Worm (Caenorhabditis elegans) whole organism, L1 larva: ENCODE results near the gene K07F5.7.

Source experiments
- C34B4.2 ChIP-seq: sonication (generic microtip); optimal IDR thresholded peaks from 2 replicates; lab custom pipeline; 2017; ENCODE audit warnings: mild to moderate bottlenecking, missing genetic modification characterization, missing compliant biosample characterization
- F16B12.6 ChIP-seq: fragments of 150-350 bp; optimal IDR thresholded peaks from 2 replicates; lab custom pipeline; 2014; ENCODE audit warnings: missing biosample characterization, missing genetic modification characterization
- Y116A8C.19 ChIP-seq: sonication (generic microtip); optimal IDR thresholded peaks from 2 replicates; lab custom pipeline; 2016; ENCODE audit warnings: missing compliant biosample characterization, missing genetic modification characterization, borderline replicate concordance
- aha-1 ChIP-seq: fragments of 150-350 bp; optimal IDR thresholded peaks from 2 replicates; lab custom pipeline; 2014; ENCODE audit warnings: missing biosample characterization, missing genetic modification characterization
- ama-1 ChIP-seq: fragments of 150-350 bp; optimal IDR thresholded peaks from 2 replicates; lab custom pipeline; 2014
- blmp-1 ChIP-seq: fragments of 150-350 bp; optimal IDR thresholded peaks from 2 replicates; lab custom pipeline; 2014; ENCODE audit warnings: missing biosample characterization, missing genetic modification characterization
- ceh-8 ChIP-seq: fragments of 200-800 bp; sonication (Bioruptor generic); optimal IDR thresholded peaks from 2 replicates; lab custom pipeline; 2018; ENCODE audit warnings: mild to moderate bottlenecking, missing genetic modification characterization, moderate library complexity, missing compliant biosample characterization
- ceh-82 ChIP-seq, 3 experiments: fragments of 150-350 bp in 1 of 3; sonication (generic microtip) in 2 of 3; optimal IDR thresholded peaks; 2 replicates each; lab custom pipeline; 2014 to 2017; ENCODE audit warnings: missing biosample characterization in 3 of 3, missing genetic modification characterization in 3 of 3
- ceh-88 ChIP-seq: fragments of 200-800 bp; sonication (Bioruptor generic); IDR thresholded peaks from 2 replicates; pipeline ENCODE4 v1.3.6; 2022; ENCODE audit warnings: missing genetic modification characterization, missing compliant biosample characterization
- ceh-90 ChIP-seq: sonication (generic microtip); optimal IDR thresholded peaks from 2 replicates; lab custom pipeline; 2016; ENCODE audit warnings: missing genetic modification characterization, missing compliant biosample characterization
- ces-1 ChIP-seq: fragments of 150-350 bp; optimal IDR thresholded peaks from 2 replicates; lab custom pipeline; 2014; ENCODE audit warnings: missing biosample characterization, missing genetic modification reagents, missing genetic modification characterization
- dpl-1 ChIP-seq, 3 experiments: fragments of 150-350 bp in 2 of 3; sonication (generic microtip) in 1 of 3; optimal IDR thresholded peaks; 2 replicates each; lab custom pipeline; 2014 to 2017; ENCODE audit warnings: missing biosample characterization in 3 of 3, missing genetic modification characterization in 3 of 3, missing genetic modification reagents in 3 of 3
- dsc-1 ChIP-seq: sonication (generic microtip); optimal IDR thresholded peaks from 2 replicates; lab custom pipeline; 2016; ENCODE audit warnings: mild to moderate bottlenecking, missing genetic modification characterization, missing compliant biosample characterization
- egl-13 ChIP-seq: sonication (generic microtip); optimal IDR thresholded peaks from 2 replicates; lab custom pipeline; 2016; ENCODE audit warnings: missing genotype, missing genetic modification reagents, missing genetic modification characterization, missing compliant biosample characterization
- elt-2 ChIP-seq: sonication (generic microtip); optimal IDR thresholded peaks from 2 replicates; lab custom pipeline; 2016; ENCODE audit warnings: missing genetic modification characterization, mild to moderate bottlenecking, inconsistent platforms, missing compliant biosample characterization, missing genetic modification reagents
- elt-3 ChIP-seq, 6 experiments: fragments of 150-350 bp in 1 of 6; sonication (generic microtip); optimal IDR thresholded peaks; 2 replicates each; lab custom pipeline; 2017 to 2018; ENCODE audit warnings: missing biosample characterization in 6 of 6, missing genetic modification characterization in 6 of 6, inconsistent platforms in 1 of 6
- ets-5 ChIP-seq: fragments of 200-800 bp; sonication (Bioruptor generic); IDR thresholded peaks from 2 replicates; pipeline ENCODE4 v1.3.6; 2022; ENCODE audit warnings: missing genetic modification characterization, missing compliant biosample characterization
- fkh-10 ChIP-seq: sonication (generic microtip); optimal IDR thresholded peaks from 2 replicates; lab custom pipeline; 2017; ENCODE audit warnings: missing biosample characterization, missing genetic modification reagents, missing genetic modification characterization
- fkh-8 ChIP-seq: sonication (generic microtip); optimal IDR thresholded peaks from 2 replicates; lab custom pipeline; 2016; ENCODE audit warnings: mild to moderate bottlenecking, missing genetic modification characterization, missing compliant biosample characterization
- fos-1 ChIP-seq: fragments of 150-350 bp; optimal IDR thresholded peaks from 2 replicates; lab custom pipeline; 2014; ENCODE audit warnings: missing biosample characterization, missing genetic modification characterization
- grh-1 ChIP-seq: fragments of 200-800 bp; sonication (Bioruptor generic); IDR thresholded peaks from 2 replicates; pipeline ENCODE4 v1.3.6; 2022; ENCODE audit warnings: missing genetic modification reagents, missing genetic modification characterization, missing compliant biosample characterization
- hpl-2 ChIP-seq: fragments of 150-350 bp; optimal IDR thresholded peaks from 2 replicates; lab custom pipeline; 2014; ENCODE audit warnings: missing biosample characterization, missing genetic modification reagents, missing genetic modification characterization
- jun-1 ChIP-seq: fragments of 150-350 bp; optimal IDR thresholded peaks from 2 replicates; lab custom pipeline; 2014; ENCODE audit warnings: missing biosample characterization, missing genetic modification reagents, missing genetic modification characterization
- lin-13 ChIP-seq: fragments of 150-350 bp; optimal IDR thresholded peaks from 2 replicates; lab custom pipeline; 2014; ENCODE audit warnings: missing biosample characterization, missing genetic modification reagents, missing genetic modification characterization
- lin-14 ChIP-seq: fragments of 200-800 bp; sonication (Bioruptor generic); optimal IDR thresholded peaks from 2 replicates; lab custom pipeline; 2018; ENCODE audit warnings: mild to moderate bottlenecking, missing genetic modification characterization, moderate library complexity, missing compliant biosample characterization
- mab-9 ChIP-seq: fragments of 200-800 bp; sonication (Bioruptor generic); IDR thresholded peaks from 2 replicates; pipeline ENCODE4 v1.3.6; 2022; ENCODE audit warnings: missing genetic modification reagents, missing genetic modification characterization, missing compliant biosample characterization
- mdl-1 ChIP-seq, 2 experiments: fragments of 150-350 bp; optimal IDR thresholded peaks; 2 replicates each; lab custom pipeline; 2014 to 2017; ENCODE audit warnings: missing biosample characterization in 2 of 2, missing genetic modification characterization in 2 of 2, inconsistent platforms in 1 of 2
- nhr-12 ChIP-seq: sonication (generic microtip); optimal IDR thresholded peaks from 2 replicates; lab custom pipeline; 2017; ENCODE audit warnings: missing biosample characterization, missing genetic modification characterization
- nhr-19 ChIP-seq: fragments of 200-800 bp; sonication (Bioruptor generic); conservative IDR thresholded peaks from 2 replicates; pipeline ENCODE4 v1.3.6; 2022; ENCODE audit warnings: missing genetic modification characterization, missing compliant biosample characterization
- nhr-237 ChIP-seq: fragments of 150-350 bp; optimal IDR thresholded peaks from 2 replicates; lab custom pipeline; 2014; ENCODE audit warnings: missing biosample characterization, missing genetic modification characterization
- nhr-28 ChIP-seq: fragments of 150-350 bp; optimal IDR thresholded peaks from 2 replicates; lab custom pipeline; 2014; ENCODE audit warnings: missing biosample characterization, missing genetic modification characterization
- nhr-47 ChIP-seq: sonication (generic microtip); optimal IDR thresholded peaks from 2 replicates; lab custom pipeline; 2016; ENCODE audit warnings: mild to moderate bottlenecking, missing genetic modification characterization, moderate library complexity, missing compliant biosample characterization
- nhr-71 ChIP-seq: sonication (generic microtip); optimal IDR thresholded peaks from 2 replicates; lab custom pipeline; 2016; ENCODE audit warnings: mild to moderate bottlenecking, missing genetic modification characterization, moderate library complexity, missing compliant biosample characterization
- nhr-76 ChIP-seq: sonication (generic microtip); optimal IDR thresholded peaks from 2 replicates; lab custom pipeline; 2017; ENCODE audit warnings: missing biosample characterization, missing genetic modification characterization
- nhr-77 ChIP-seq: fragments of 150-350 bp; optimal IDR thresholded peaks from 2 replicates; lab custom pipeline; 2014; ENCODE audit warnings: missing biosample characterization, missing genetic modification characterization
- nhr-85 ChIP-seq: sonication (generic microtip); peaks from one replicate; lab custom pipeline; 2016; ENCODE audit warnings: missing genetic modification characterization, inconsistent platforms, missing compliant biosample characterization
- nhr-90 ChIP-seq: sonication (generic microtip); optimal IDR thresholded peaks from 2 replicates; lab custom pipeline; 2016; ENCODE audit warnings: mild to moderate bottlenecking, missing genetic modification characterization, missing compliant biosample characterization; ENCODE audit not compliant: poor library complexity
- pax-3 ChIP-seq: fragments of 200-800 bp; sonication (Bioruptor generic); optimal IDR thresholded peaks from 2 replicates; lab custom pipeline; 2018; ENCODE audit warnings: mild to moderate bottlenecking, missing genetic modification characterization, moderate library complexity, missing compliant biosample characterization
- sup-37 ChIP-seq: fragments of 200-800 bp; sonication (Bioruptor generic); optimal IDR thresholded peaks from 2 replicates; lab custom pipeline; 2018; ENCODE audit warnings: mild to moderate bottlenecking, missing genetic modification characterization, missing compliant biosample characterization
- tbx-2 ChIP-seq: sonication (generic microtip); optimal IDR thresholded peaks from 2 replicates; lab custom pipeline; 2016; ENCODE audit warnings: missing genetic modification characterization, missing compliant biosample characterization
- tlp-1 ChIP-seq: fragments of 150-350 bp; optimal IDR thresholded peaks from 2 replicates; lab custom pipeline; 2014; ENCODE audit warnings: missing biosample characterization, missing genetic modification characterization
- unc-130 ChIP-seq: fragments of 150-350 bp; optimal IDR thresholded peaks from 2 replicates; lab custom pipeline; 2017; ENCODE audit warnings: missing biosample characterization, missing genetic modification characterization, inconsistent platforms
- unc-62 ChIP-seq: fragments of 150-350 bp; optimal IDR thresholded peaks from 2 replicates; lab custom pipeline; 2014; ENCODE audit warnings: missing biosample characterization, missing genetic modification reagents, missing genetic modification characterization
- unc-86 ChIP-seq: sonication (generic microtip); optimal IDR thresholded peaks from 2 replicates; lab custom pipeline; 2016; ENCODE audit warnings: missing genetic modification characterization, missing compliant biosample characterization
- unc-98 ChIP-seq: fragments of 200-800 bp; sonication (Bioruptor generic); IDR thresholded peaks from 2 replicates; pipeline ENCODE4 v1.3.6; 2022; ENCODE audit warnings: missing genetic modification characterization, missing compliant biosample characterization
- vab-15 ChIP-seq: sonication (generic microtip); optimal IDR thresholded peaks from 2 replicates; lab custom pipeline; 2017; ENCODE audit warnings: missing genotype, mild to moderate bottlenecking, missing genetic modification characterization, missing compliant biosample characterization
- xbp-1 ChIP-seq: sonication (generic microtip); optimal IDR thresholded peaks from 2 replicates; lab custom pipeline; 2016; ENCODE audit warnings: missing genetic modification characterization, missing compliant biosample characterization

K07F5.7 gene

ce11 chrIV:9799664-9800063 lies 48.3 kb downstream of the K07F5.7 start:
- TF ChIP-seq elt-2 (tag; lab: Kevin White, UChicago) (peak; percentile 40), unc-130 (no peak), dpl-1 (GFP tag; optimal IDR thresholded peaks at IDR 0.05; lab: Kevin White, UChicago) (no peak), unc-62 (GFP tag; lab: Kevin White, UChicago) (no peak), fkh-10 (GFP tag; lab: Kevin White, UChicago) (no peak), tlp-1 (no peak), ets-5 (no peak), ceh-88 (no peak), nhr-28 (no peak), dsc-1 (tag; lab: Kevin White, UChicago) (peak; percentile 42), ama-1 (no peak), nhr-85 (tag; lab: Kevin White, UChicago) (no peak), nhr-19 (GFP tag; lab: Robert Waterston, UW) (0 out of 2 replicates have a peak, but pooled peaks have one; percentile 9), pax-3 (no peak)
- TF ChIP-seq, all 84 proteins: peak for 3

- TF ChIP-seq hpl-2: no peak
- no peak for TF ChIP-seq lin-13 (GFP tag; lab: Kevin White, UChicago)
- no peak for TF ChIP-seq sup-37
- no peak for TF ChIP-seq nhr-12 (tag; lab: Kevin White, UChicago)
- TF ChIP-seq nhr-19 (GFP tag; lab: Robert Waterston, UW): no peak
- TF ChIP-seq ceh-88: no peak
- no peak for TF ChIP-seq C34B4.2
- no peak for TF ChIP-seq Y116A8C.19 (tag; lab: Kevin White, UChicago)
- no peak for TF ChIP-seq fkh-8 (tag; lab: Kevin White, UChicago)
- TF ChIP-seq mab-9 (GFP tag; lab: Robert Waterston, UW): no peak
- no peak for TF ChIP-seq ceh-90
- TF ChIP-seq ces-1 (GFP tag; lab: Kevin White, UChicago): no peak
- no peak for TF ChIP-seq elt-3 (tag; optimal IDR thresholded peaks at IDR 0.05; lab: Kevin White, UChicago)
- no peak for TF ChIP-seq unc-98
These were observed 48.8 kb downstream of the K07F5.7 start, which contains the start of gene fat-4 for ce11 chrIV:9799129-9799528. TSS of gene fat-4 (plus strand) at chrIV:9799429.

ce11 chrIV:9798307-9798706 lies 49.7 kb downstream of the K07F5.7 start:
- no peak for TF ChIP-seq unc-98
- no peak for TF ChIP-seq nhr-77 (tag; lab: Kevin White, UChicago)
- TF ChIP-seq egl-13 (tag; lab: Kevin White, UChicago): no peak
- TF ChIP-seq ceh-82 (tag; optimal IDR thresholded peaks at IDR 0.05; lab: Kevin White, UChicago): no peak
- TF ChIP-seq nhr-90 (tag; lab: Kevin White, UChicago): no peak
- no peak for TF ChIP-seq C34B4.2
- TF ChIP-seq F16B12.6 (tag; lab: Kevin White, UChicago): no peak
- TF ChIP-seq grh-1 (GFP tag; lab: Robert Waterston, UW): no peak
- no peak for TF ChIP-seq xbp-1 (tag; lab: Kevin White, UChicago)
- TF ChIP-seq ceh-8: peak; percentile 46
- no peak for TF ChIP-seq nhr-237 (tag; lab: Kevin White, UChicago)
- no peak for TF ChIP-seq nhr-28
- TF ChIP-seq jun-1 (tag; lab: Kevin White, UChicago): no peak
- no peak for TF ChIP-seq mdl-1 (tag; optimal IDR thresholded peaks at IDR 0.05; lab: Kevin White, UChicago)
- no peak for TF ChIP-seq lin-13 (GFP tag; lab: Kevin White, UChicago)
- no peak for TF ChIP-seq ceh-90
- TF ChIP-seq elt-2 (tag; lab: Kevin White, UChicago): no peak
- peak; percentile 71 for TF ChIP-seq lin-14 (GFP tag; lab: Kevin White, UChicago)
- TF ChIP-seq nhr-19 (GFP tag; lab: Robert Waterston, UW): no peak
- TF ChIP-seq aha-1: no peak
- no peak for TF ChIP-seq nhr-76
- no peak for TF ChIP-seq ama-1
- no peak for TF ChIP-seq dpl-1 (GFP tag; optimal IDR thresholded peaks at IDR 0.05; lab: Kevin White, UChicago)
- TF ChIP-seq fos-1 (tag; lab: Kevin White, UChicago): no peak
- peak; percentile 52 for TF ChIP-seq fkh-10 (GFP tag; lab: Kevin White, UChicago)
- peak; percentile 72 for TF ChIP-seq ces-1 (GFP tag; lab: Kevin White, UChicago)
- no peak for TF ChIP-seq tlp-1
- no peak for TF ChIP-seq vab-15 (tag; lab: Kevin White, UChicago)
- peak; percentile 8 for TF ChIP-seq nhr-47 (tag; lab: Kevin White, UChicago)
- TF ChIP-seq blmp-1: no peak
- peak; percentile 54 for TF ChIP-seq dsc-1 (tag; lab: Kevin White, UChicago)
- no peak for TF ChIP-seq sup-37
- TF ChIP-seq fkh-8 (tag; lab: Kevin White, UChicago): peak; percentile 3
- TF ChIP-seq nhr-71 (tag; lab: Kevin White, UChicago): peak; percentile 40
- TF ChIP-seq unc-86 (tag; lab: Kevin White, UChicago): no peak
- TF ChIP-seq tbx-2: no peak
